Worm (Caenorhabditis elegans) whole organism, late embryonic: ENCODE measurements around the gene yif-1.

Experiments
- ama-1 ChIP-seq: fragments of 150-350 bp; optimal IDR thresholded peaks from 2 replicates; lab custom pipeline; 2014
- eyg-1 ChIP-seq: sonication (generic microtip); optimal IDR thresholded peaks from 2 replicates; lab custom pipeline; 2016; ENCODE audit warnings: missing genotype, missing genetic modification characterization, missing compliant biosample characterization
- nfya-1 ChIP-seq: sonication (generic microtip); optimal IDR thresholded peaks from 2 replicates; lab custom pipeline; 2017; ENCODE audit warnings: missing genetic modification characterization, mild to moderate bottlenecking, missing compliant biosample characterization, antibody characterized with exemption, moderate library complexity
- rnt-1 ChIP-seq: sonication (generic microtip); optimal IDR thresholded peaks from 2 replicates; lab custom pipeline; 2016; ENCODE audit warnings: missing genetic modification characterization, missing compliant biosample characterization
- unc-86 ChIP-seq: sonication (generic microtip); optimal IDR thresholded peaks from 2 replicates; lab custom pipeline; 2016; ENCODE audit warnings: missing genetic modification characterization, missing compliant biosample characterization

DNA sequence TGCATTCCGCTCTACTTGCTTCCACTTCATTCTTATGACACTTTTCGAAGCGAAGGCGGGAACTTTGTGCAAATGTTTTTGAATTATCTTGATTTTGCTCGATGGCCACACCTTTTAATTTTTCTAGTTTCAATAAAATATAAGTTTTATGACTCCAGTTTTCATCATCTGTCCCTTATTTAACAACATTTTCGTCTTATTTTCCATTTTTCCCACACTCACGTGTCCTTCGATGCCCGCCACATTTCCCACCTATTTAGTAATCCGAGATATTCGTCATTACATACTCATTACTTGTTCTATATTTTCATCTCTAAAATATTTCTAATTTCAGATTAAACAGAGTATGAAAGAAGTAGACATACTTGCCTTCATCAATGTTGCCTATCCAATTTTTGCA lies 39.7 kb upstream of the yif-1 start, which contains the start of gene srd-49:
- no peak for TF ChIP-seq eyg-1 (tag; lab: Kevin White, UChicago)
- TF ChIP-seq unc-86 (tag; lab: Kevin White, UChicago), result no peak
- no peak for TF ChIP-seq ama-1 (lab: Kevin White, UChicago)
- TF ChIP-seq nfya-1, result no peak
- no peak for TF ChIP-seq rnt-1 (tag; lab: Kevin White, UChicago)
